Worm (Caenorhabditis elegans): ENCODE results near the gene F53F8.5.

Gene F53F8.5

DNA sequence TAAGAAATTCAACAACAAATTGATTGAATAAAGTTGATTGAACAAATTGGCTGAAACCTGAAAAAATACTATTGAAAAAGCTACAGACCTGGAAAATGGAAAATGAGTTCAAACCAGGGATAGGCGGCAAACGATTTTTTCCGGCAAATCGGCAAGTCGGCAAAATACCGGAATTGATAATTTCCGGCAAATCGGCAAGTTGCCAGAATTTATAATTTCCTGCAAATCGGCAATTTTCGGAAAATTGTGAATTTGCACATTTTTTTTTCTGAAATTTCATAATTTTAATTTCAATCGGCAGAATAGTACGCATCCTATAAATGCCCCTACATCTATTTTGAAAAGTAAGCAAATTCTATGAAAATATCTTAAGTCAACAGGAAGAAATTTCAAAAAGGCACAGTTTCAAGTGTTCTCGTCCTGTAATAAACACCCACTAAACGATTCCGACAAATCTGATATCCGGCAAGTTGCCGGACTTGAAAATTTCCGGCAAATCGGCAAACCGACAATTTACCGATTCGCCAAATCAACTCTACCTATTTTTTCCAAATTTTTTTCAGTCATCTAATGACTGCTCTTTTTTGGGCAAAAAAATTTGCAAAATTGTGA lies 13.1 kb upstream of the F53F8.5 start:
- TF ChIP-seq dao-5 (tag; optimal IDR thresholded peaks at IDR 0.05) (no peak), W03F9.2 (tag; optimal IDR thresholded peaks at IDR 0.05) (no peak), him-1 (tag; optimal IDR thresholded peaks at IDR 0.05) (no peak)

- TF ChIP-seq dao-5 (tag; optimal IDR thresholded peaks at IDR 0.05) (no peak), him-1 (tag; optimal IDR thresholded peaks at IDR 0.05) (no peak), W03F9.2 (tag; optimal IDR thresholded peaks at IDR 0.05) (no peak)
Measured at ce11 chrV:20716267-20716666, 12.4 kb upstream of the F53F8.5 start.

DNA sequence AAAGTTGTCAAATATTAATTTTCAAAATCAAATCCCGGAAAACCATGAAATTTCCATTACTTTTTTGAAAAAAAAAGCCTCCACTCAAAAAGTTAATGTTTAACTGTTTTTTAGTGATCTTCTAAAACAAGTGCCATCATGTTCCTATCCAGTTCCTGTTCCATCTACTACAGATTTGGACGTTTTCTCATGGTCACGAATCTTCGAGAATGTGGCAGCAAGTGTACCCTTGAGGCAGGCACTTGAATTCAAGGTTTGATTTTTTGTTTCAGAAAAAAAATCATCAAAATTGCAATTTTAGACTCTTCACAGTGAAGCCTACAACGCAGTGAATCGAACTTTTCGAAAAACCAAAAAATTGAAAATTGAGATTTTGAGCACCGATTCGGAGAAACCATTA lies 10.7 kb upstream of the F53F8.5 start:
- TF ChIP-seq him-1 (tag; optimal IDR thresholded peaks at IDR 0.05) (no peak), dao-5 (tag; optimal IDR thresholded peaks at IDR 0.05) (no peak), W03F9.2 (tag; optimal IDR thresholded peaks at IDR 0.05) (no peak)

- no peak for TF ChIP-seq him-1 (tag; optimal IDR thresholded peaks at IDR 0.05)
- TF ChIP-seq W03F9.2 (tag; optimal IDR thresholded peaks at IDR 0.05): no peak
- TF ChIP-seq dao-5 (tag; optimal IDR thresholded peaks at IDR 0.05): no peak
Measured at ce11 chrV:20713620-20714019, 9.8 kb upstream of the F53F8.5 start, which contains the start of gene Y44A6C.1. Gene Y44A6C.1, plus strand, starts transcription at chrV:20713920.

DNA sequence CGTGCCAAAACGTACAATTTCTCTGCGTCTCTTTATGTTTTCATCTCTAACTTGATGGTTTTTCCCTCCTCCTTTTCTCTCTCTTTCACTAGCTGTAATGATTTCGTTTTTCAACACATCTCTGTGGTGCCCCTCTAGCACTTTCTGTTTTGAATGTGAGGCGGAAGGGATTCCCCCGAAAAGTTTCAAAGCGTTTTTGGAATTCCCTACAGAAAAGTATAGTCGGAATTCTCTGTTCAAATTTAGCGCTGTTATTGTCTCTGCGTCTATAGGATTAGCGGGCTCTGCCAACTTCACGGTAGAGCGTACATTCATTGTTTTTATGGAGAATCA lies 9.1 kb upstream of the F53F8.5 start:
- TF ChIP-seq dao-5 (tag; optimal IDR thresholded peaks at IDR 0.05) (no peak), W03F9.2 (tag; optimal IDR thresholded peaks at IDR 0.05) (peak; percentile 6)

- no peak for TF ChIP-seq W03F9.2 (tag; optimal IDR thresholded peaks at IDR 0.05)
- no peak for TF ChIP-seq dao-5 (tag; optimal IDR thresholded peaks at IDR 0.05)
- TF ChIP-seq him-1 (tag; optimal IDR thresholded peaks at IDR 0.05): no peak
Measured at ce11 chrV:20712318-20712993, 8.6 kb upstream of the F53F8.5 start.

DNA sequence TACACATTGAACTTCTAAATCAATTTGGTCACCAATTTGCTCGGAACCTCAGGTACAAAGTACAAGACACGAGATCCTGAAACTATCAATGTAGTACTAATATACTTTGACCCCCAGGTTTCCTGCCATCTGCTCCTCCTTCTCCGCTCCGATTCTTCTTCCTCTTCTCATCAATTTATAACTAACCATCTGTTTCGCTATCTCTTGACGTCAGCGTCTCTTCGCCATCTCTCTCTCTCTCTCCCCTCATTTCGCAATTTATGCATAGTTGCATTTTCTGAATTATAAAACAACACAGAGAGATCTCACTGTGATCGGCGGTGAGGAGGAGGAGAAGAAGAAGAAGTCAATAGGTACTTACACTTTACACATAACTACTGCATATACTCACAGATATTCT lies 7.9 kb upstream of the F53F8.5 start:
- TF ChIP-seq W03F9.2 (tag; optimal IDR thresholded peaks at IDR 0.05) (no peak), him-1 (tag; optimal IDR thresholded peaks at IDR 0.05) (no peak), dao-5 (tag; optimal IDR thresholded peaks at IDR 0.05) (no peak)

ce11 chrV:20710642-20711041 lies 6.8 kb upstream of the F53F8.5 start:
- no peak for TF ChIP-seq W03F9.2 (tag; optimal IDR thresholded peaks at IDR 0.05)
- TF ChIP-seq him-1 (tag; optimal IDR thresholded peaks at IDR 0.05): no peak
- no peak for TF ChIP-seq dao-5 (tag; optimal IDR thresholded peaks at IDR 0.05)

DNA sequence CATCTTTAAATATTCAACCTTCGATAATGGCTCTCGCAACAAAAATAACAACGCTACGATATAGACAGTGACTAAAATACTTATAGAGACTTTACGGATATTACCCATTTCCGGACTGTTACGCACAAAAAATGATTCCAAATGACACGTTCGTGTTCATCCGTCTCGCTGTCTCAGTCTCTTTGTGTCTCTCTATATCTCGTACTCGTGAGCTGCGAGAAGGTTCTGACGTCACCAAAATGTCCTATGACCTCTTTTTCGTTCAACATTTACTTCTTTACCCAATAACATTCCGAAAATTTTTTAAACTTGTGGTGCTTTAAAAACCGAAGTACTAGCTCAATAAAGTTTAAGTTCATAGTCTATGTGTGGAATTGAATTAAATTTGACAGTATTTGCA lies 6.3 kb upstream of the F53F8.5 start:
- no peak for TF ChIP-seq W03F9.2 (tag; optimal IDR thresholded peaks at IDR 0.05)
- TF ChIP-seq dao-5 (tag; optimal IDR thresholded peaks at IDR 0.05): no peak
- no peak for TF ChIP-seq him-1 (tag; optimal IDR thresholded peaks at IDR 0.05)

ce11 chrV:20698266-20698665 lies 5.6 kb downstream of the F53F8.5 start, which contains the start of gene F53F8.7:
Gene F53F8.7, minus strand, starts transcription at chrV:20698366.
- TF ChIP-seq W03F9.2 (tag; optimal IDR thresholded peaks at IDR 0.05) (no peak), him-1 (tag; optimal IDR thresholded peaks at IDR 0.05) (no peak), dao-5 (tag; optimal IDR thresholded peaks at IDR 0.05) (no peak)

DNA sequence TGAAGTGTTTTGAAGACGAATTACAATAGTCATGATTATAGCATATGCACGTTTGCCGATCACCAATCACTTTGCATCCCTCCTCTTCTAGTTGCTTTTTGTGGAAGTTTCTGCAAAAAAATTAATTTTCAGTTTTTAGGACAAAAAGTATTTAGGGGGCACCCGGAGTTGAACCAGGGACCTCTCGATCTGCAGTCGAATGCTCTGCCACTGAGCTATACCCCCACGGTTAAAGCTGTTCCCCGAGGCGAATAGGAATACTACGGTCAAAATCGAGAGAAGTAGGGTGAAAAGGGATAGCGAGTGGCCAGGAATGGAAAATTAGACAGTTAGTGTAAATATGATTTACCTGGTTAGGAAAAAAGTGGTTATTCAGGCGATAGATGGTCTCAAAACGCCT lies 9.9 kb downstream of the F53F8.5 start:
- TF ChIP-seq dao-5 (tag; optimal IDR thresholded peaks at IDR 0.05) (peak; percentile 59), him-1 (tag; optimal IDR thresholded peaks at IDR 0.05) (peak; percentile 58), W03F9.2 (tag; optimal IDR thresholded peaks at IDR 0.05) (no peak)

- TF ChIP-seq him-1 (tag; optimal IDR thresholded peaks at IDR 0.05): no peak
- no peak for TF ChIP-seq W03F9.2 (tag; optimal IDR thresholded peaks at IDR 0.05)
- TF ChIP-seq dao-5 (tag; optimal IDR thresholded peaks at IDR 0.05): no peak
Measured at ce11 chrV:20692903-20693302, 10.9 kb downstream of the F53F8.5 start.

ce11 chrV:20691585-20691984 lies 12.3 kb downstream of the F53F8.5 start, which contains the start of gene F53F8.4:
Gene F53F8.4, minus strand, starts transcription at chrV:20691685.
- no peak for TF ChIP-seq dao-5 (tag; optimal IDR thresholded peaks at IDR 0.05)
- TF ChIP-seq him-1 (tag; optimal IDR thresholded peaks at IDR 0.05): no peak
- TF ChIP-seq W03F9.2 (tag; optimal IDR thresholded peaks at IDR 0.05): no peak

DNA sequence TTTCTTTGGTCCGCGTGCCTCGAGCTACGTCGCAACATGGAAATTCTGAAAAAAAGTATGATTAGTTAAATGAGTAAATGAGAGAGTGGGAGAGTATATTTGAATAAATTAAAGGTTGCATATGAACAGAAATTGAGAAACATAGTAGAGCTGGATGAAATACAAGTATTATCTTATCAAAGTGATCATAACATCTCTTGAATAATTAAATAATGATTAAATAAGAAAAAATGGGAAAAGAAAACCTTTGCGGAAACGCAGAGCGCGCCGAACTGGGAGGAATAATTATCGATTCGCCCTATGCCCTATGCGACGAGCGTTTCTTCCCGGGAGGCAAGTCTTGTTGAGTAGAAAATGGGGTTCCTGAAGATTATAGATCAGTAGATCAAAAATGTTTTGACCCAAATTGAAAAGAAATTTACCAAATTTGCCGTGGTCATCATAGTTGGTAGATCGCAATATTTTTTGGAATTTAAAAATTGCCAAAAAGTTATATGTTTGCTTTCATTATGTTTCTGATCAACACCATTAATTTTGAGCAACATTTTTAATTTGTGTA lies 14.3 kb downstream of the F53F8.5 start, which contains the start of gene F53F8.3:
Gene F53F8.3 (minus strand): TSS at position 51 of the 559 bp plus-strand sequence.
- TF ChIP-seq W03F9.2 (tag; optimal IDR thresholded peaks at IDR 0.05) (no peak), him-1 (tag; optimal IDR thresholded peaks at IDR 0.05) (no peak), dao-5 (tag; optimal IDR thresholded peaks at IDR 0.05) (no peak)
